Fruit fly (Drosophila melanogaster) whole organism, pupa: Measurements from ENCODE around the gene CG31810.

Source experiments
- CG12605 ChIP-seq: fragments of 200-800 bp; sonication (Bioruptor generic); IDR thresholded peaks from 2 replicates; pipeline ENCODE4 v1.3.6; 2022; ENCODE audit warnings: missing biosample characterization, missing genetic modification characterization
- CG13204 ChIP-seq: fragments of 200-800 bp; sonication (Bioruptor generic); optimal IDR thresholded peaks from 2 replicates; lab custom pipeline; 2018; ENCODE audit warnings: missing biosample characterization, mild to moderate bottlenecking, missing genetic modification characterization, moderate library complexity
- CG15710 ChIP-seq: fragments of 200-800 bp; sonication (Bioruptor generic); optimal IDR thresholded peaks from 2 replicates; lab custom pipeline; 2018; ENCODE audit warnings: missing biosample characterization, mild to moderate bottlenecking, missing genetic modification characterization, moderate library complexity
- CG8159 ChIP-seq: fragments of 200-800 bp; sonication (Bioruptor generic); optimal IDR thresholded peaks from 3 replicates; lab custom pipeline; 2018; ENCODE audit warnings: missing biosample characterization, mild to moderate bottlenecking, missing genetic modification characterization, moderate library complexity
- CG9948 ChIP-seq: fragments of 200-800 bp; sonication (Bioruptor generic); optimal IDR thresholded peaks from 2 replicates; lab custom pipeline; 2018; ENCODE audit warnings: missing biosample characterization, mild to moderate bottlenecking, missing genetic modification characterization, moderate library complexity
- EcR ChIP-seq: fragments of 200-800 bp; sonication (Bioruptor generic); optimal IDR thresholded peaks from 3 replicates; lab custom pipeline; 2019; ENCODE audit warnings: missing biosample characterization, missing genetic modification characterization, mild to moderate bottlenecking, moderate library complexity, missing genetic modification reagents
- Snoo ChIP-seq: fragments of 200-800 bp; sonication (Bioruptor generic); optimal IDR thresholded peaks from 3 replicates; lab custom pipeline; 2017; ENCODE audit warnings: missing biosample characterization, mild to moderate bottlenecking, missing genetic modification characterization, inconsistent platforms
- rn ChIP-seq: fragments of 200-800 bp; sonication (Bioruptor generic); IDR thresholded peaks from 2 replicates; pipeline ENCODE4 v1.3.6; 2022; ENCODE audit warnings: missing biosample characterization, missing genetic modification characterization

dm6 chr2L:16886459-16886858 lies 34.3 kb upstream of the CG31810 start:
- no peak for TF ChIP-seq CG13204 (GFP tag; lab: Kevin White, UChicago)
- no peak for TF ChIP-seq CG9948 (tag; lab: Kevin White, UChicago)
- TF ChIP-seq EcR (GFP tag; lab: Kevin White, UChicago), result no peak
- no peak for TF ChIP-seq CG8159 (tag; lab: Kevin White, UChicago)
- TF ChIP-seq Snoo, result no peak
- no peak for TF ChIP-seq CG12605 (GFP tag; lab: Robert Waterston, UW)
- no peak for TF ChIP-seq CG15710 (tag; lab: Kevin White, UChicago)
- no peak for TF ChIP-seq rn (GFP tag; lab: Robert Waterston, UW)
